Fruit fly (Drosophila melanogaster): ENCODE results near the gene CG17122.

CG17122 gene

dm6 chr3L:20276615-20277014 is 1.5 kb upstream of the CG17122 start (continued):
- TF ChIP-seq tin (GFP tag; optimal IDR thresholded peaks at IDR 0.05) (peak; percentile 28), chif (GFP tag; optimal IDR thresholded peaks at IDR 0.05) (peak; percentile 17 to 20), Nf-YC (tag; optimal IDR thresholded peaks at IDR 0.05) (no peak), btn (GFP tag; optimal IDR thresholded peaks at IDR 0.05) (peak; percentile 18), CG7271 (tag; optimal IDR thresholded peaks at IDR 0.05) (no peak), org-1 (GFP tag; optimal IDR thresholded peaks at IDR 0.05) (peak; percentile 20), Dref (GFP tag; IDR thresholded peaks at IDR 0.05) (no peak; the same call in 1 of the 2 replicates), NK7.1 (GFP tag; optimal IDR thresholded peaks at IDR 0.05) (peak; percentile 10), amos (GFP tag; IDR thresholded peaks at IDR 0.05; ENCODE audit: partially characterized antibody) (no peak), Hmr (GFP tag; optimal IDR thresholded peaks at IDR 0.05) (peak; percentile 55), en (GFP tag; optimal IDR thresholded peaks at IDR 0.05) (peak; percentile 20), CG10431 (GFP tag; optimal IDR thresholded peaks at IDR 0.05) (no peak), CG8388 (GFP tag; optimal IDR thresholded peaks at IDR 0.05) (peak; percentile 39), Hr78 (GFP tag; optimal IDR thresholded peaks at IDR 0.05) (peak in 1 of 2 experiments; percentile 25), Ptx1 (GFP tag; IDR thresholded peaks at IDR 0.05) (peak; percentile 64), tio (GFP tag; optimal IDR thresholded peaks at IDR 0.05) (peak; percentile 30), CG7839 (tag; optimal IDR thresholded peaks at IDR 0.05) (peak; percentile 63), CG13424 (tag; optimal IDR thresholded peaks at IDR 0.05) (peak; percentile 52), CG1792 (GFP tag; optimal IDR thresholded peaks at IDR 0.05) (no peak), CG30403 (GFP tag; optimal IDR thresholded peaks at IDR 0.05) (peak; percentile 55), CG7556 (GFP tag; optimal IDR thresholded peaks at IDR 0.05) (peak; percentile 69), Hand (GFP tag; optimal IDR thresholded peaks at IDR 0.05) (peak; percentile 53), Neu2 (GFP tag; optimal IDR thresholded peaks at IDR 0.05; ENCODE audit: borderline replicate concordance) (no peak), Fer3 (tag; optimal IDR thresholded peaks at IDR 0.05) (peak; percentile 45), CG16863 (GFP tag; optimal IDR thresholded peaks at IDR 0.05) (no peak), CG18011 (GFP tag; optimal IDR thresholded peaks at IDR 0.05) (no peak), usp (GFP tag; optimal IDR thresholded peaks at IDR 0.05) (no peak), CG8944 (GFP tag; optimal IDR thresholded peaks at IDR 0.05) (no peak), CG13624 (GFP tag; optimal IDR thresholded peaks at IDR 0.05) (peak; percentile 33), CG6272 (GFP tag; IDR thresholded peaks at IDR 0.05) (no peak), CG6689 (GFP tag; IDR thresholded peaks at IDR 0.05) (0 out of 2 replicates have a peak, but pooled peaks have one; percentile 39), Dek (tag; optimal IDR thresholded peaks at IDR 0.05) (peak; percentile 14), CG10959 (GFP tag; IDR thresholded peaks at IDR 0.05) (no peak), CG9727 (GFP tag; optimal IDR thresholded peaks at IDR 0.05) (peak; percentile 24), sr (GFP tag; IDR thresholded peaks at IDR 0.05) (0 out of 3 replicates have a peak, but pooled peaks have one; percentile 15), fd102C (GFP tag; optimal IDR thresholded peaks at IDR 0.05) (no peak), gcm2 (GFP tag; optimal IDR thresholded peaks at IDR 0.05) (no peak), grau (tag; optimal IDR thresholded peaks at IDR 0.05) (peak; percentile 53), CG4854 (GFP tag; optimal IDR thresholded peaks at IDR 0.05) (peak; percentile 30), dmrt99B (tag; optimal IDR thresholded peaks at IDR 0.05) (peak; percentile 69), scrt (GFP tag; optimal IDR thresholded peaks at IDR 0.05) (peak; percentile 45), Sox100B (GFP tag; optimal IDR thresholded peaks at IDR 0.05) (peak; percentile 36), CG9609 (GFP tag; optimal IDR thresholded peaks at IDR 0.05) (peak; percentile 48), ranshi (GFP tag; IDR thresholded peaks at IDR 0.05) (peak; percentile 54; the same call in 1 of the 2 replicates), tap (tag; optimal IDR thresholded peaks at IDR 0.05) (peak; percentile 17), Hr3 (GFP tag; optimal IDR thresholded peaks at IDR 0.05) (peak; percentile 13), CG2678 (tag; optimal IDR thresholded peaks at IDR 0.05) (peak; percentile 71), Xrp1 (GFP tag; IDR thresholded peaks at IDR 0.05) (peak; percentile 39; the same call in 1 of the 2 replicates), Oaz (GFP tag; IDR thresholded peaks at IDR 0.05) (no peak), prd (optimal IDR thresholded peaks at IDR 0.05) (no peak), prd (GFP tag; IDR thresholded peaks at IDR 0.05) (peak; percentile 42; the same call in 1 of the 3 replicates)

Measured in whole organism, embryonic.